Worm (Caenorhabditis elegans) whole organism, young adult: ENCODE measurements around the gene slc-25A10.

Experiments
- Y79H2A.3 ChIP-seq: fragments of 200-800 bp; sonication (Bioruptor generic); conservative IDR thresholded peaks from 2 replicates; pipeline ENCODE4 v1.3.6; 2022; ENCODE audit warnings: missing genetic modification reagents, missing genetic modification characterization, missing compliant biosample characterization
- ama-1 ChIP-seq, 3 experiments: fragments of 150-350 bp in 1 of 3; sonication (generic microtip) in 2 of 3; optimal IDR thresholded peaks; 2 replicates each; lab custom pipeline; 2014 to 2018; ENCODE audit warnings: missing biosample characterization in 2 of 3, missing genetic modification characterization in 2 of 3, missing genetic modification reagents in 2 of 3
- attf-6 ChIP-seq: fragments of 200-800 bp; sonication (Bioruptor generic); IDR thresholded peaks from 2 replicates; pipeline ENCODE4 v1.3.6; 2022; ENCODE audit warnings: missing genetic modification reagents, missing genetic modification characterization, missing compliant biosample characterization
- ceh-100 ChIP-seq: fragments of 200-800 bp; sonication (Bioruptor generic); IDR thresholded peaks from 2 replicates; pipeline ENCODE4 v1.3.6; 2022; ENCODE audit warnings: missing genetic modification reagents, missing genetic modification characterization, missing compliant biosample characterization
- ceh-91 ChIP-seq: fragments of 200-800 bp; sonication (Bioruptor generic); IDR thresholded peaks from 2 replicates; pipeline ENCODE4 v1.3.6; 2022; ENCODE audit warnings: missing genetic modification reagents, missing genetic modification characterization, missing compliant biosample characterization
- chd-7 ChIP-seq: sonication (generic microtip); optimal IDR thresholded peaks from 2 replicates; lab custom pipeline; 2016; ENCODE audit warnings: mild to moderate bottlenecking, missing genetic modification characterization, moderate library complexity, missing compliant biosample characterization
- dpff-1 ChIP-seq: sonication (generic microtip); optimal IDR thresholded peaks from 2 replicates; lab custom pipeline; 2017; ENCODE audit warnings: mild to moderate bottlenecking, missing genetic modification characterization, missing compliant biosample characterization
- efl-1 ChIP-seq: fragments of 150-350 bp; optimal IDR thresholded peaks from 2 replicates; lab custom pipeline; 2014; ENCODE audit warnings: missing biosample characterization, missing genetic modification reagents, missing genetic modification characterization
- lin-35 ChIP-seq, 3 experiments: fragments of 150-350 bp in 2 of 3; sonication (generic microtip) in 1 of 3; optimal IDR thresholded peaks; 2 replicates each; lab custom pipeline; 2014 to 2018; ENCODE audit warnings: missing biosample characterization in 3 of 3, missing genetic modification characterization in 3 of 3, missing genetic modification reagents in 3 of 3
- nhr-120 ChIP-seq: fragments of 200-800 bp; sonication (Bioruptor generic); IDR thresholded peaks from 2 replicates; pipeline ENCODE4 v1.3.6; 2022; ENCODE audit warnings: missing genetic modification characterization, missing compliant biosample characterization
- pha-4 ChIP-seq: fragments of 150-350 bp; sonication (generic microtip); optimal IDR thresholded peaks from 2 replicates; lab custom pipeline; 2014; ENCODE audit warnings: missing biosample characterization, missing genetic modification reagents, missing genetic modification characterization
- unc-62 ChIP-seq: fragments of 150-350 bp; optimal IDR thresholded peaks from 2 replicates; lab custom pipeline; 2014; ENCODE audit warnings: missing biosample characterization, missing genetic modification reagents, missing genetic modification characterization
- zim-3 ChIP-seq: sonication (generic microtip); optimal IDR thresholded peaks from 2 replicates; lab custom pipeline; 2017; ENCODE audit warnings: mild to moderate bottlenecking, missing genetic modification characterization, moderate library complexity, missing compliant biosample characterization
- ztf-25 ChIP-seq: fragments of 200-800 bp; sonication (Bioruptor generic); IDR thresholded peaks from 2 replicates; pipeline ENCODE4 v1.3.6; 2022; ENCODE audit warnings: missing genetic modification reagents, missing genetic modification characterization, missing compliant biosample characterization

DNA sequence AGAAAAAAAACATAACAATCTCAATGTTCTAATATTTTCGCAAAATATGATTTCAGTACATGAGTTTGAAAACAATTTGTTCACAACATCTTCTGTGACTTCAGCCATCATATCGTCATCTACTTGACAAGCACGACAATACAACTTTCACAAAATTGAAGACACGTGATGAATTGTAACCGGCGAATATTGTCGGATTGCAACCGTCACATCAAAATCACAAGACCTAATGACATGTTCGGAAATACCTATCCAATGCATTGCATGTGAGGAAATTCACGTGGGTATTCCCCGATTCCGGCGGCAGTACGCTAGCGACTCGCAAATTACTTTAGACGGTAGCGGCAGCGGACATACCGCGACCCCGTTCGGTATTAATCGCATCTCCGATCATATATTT lies 16.1 kb upstream of the slc-25A10 start:
- TF ChIP-seq ceh-100 (GFP tag; lab: Robert Waterston, UW) (no peak), nhr-120 (GFP tag; lab: Robert Waterston, UW) (no peak), ama-1 (optimal IDR thresholded peaks at IDR 0.05; lab: Kevin White, UChicago) (no peak), ama-1 (GFP tag; optimal IDR thresholded peaks at IDR 0.05; lab: Kevin White, UChicago) (no peak), zim-3 (tag; lab: Kevin White, UChicago) (no peak), lin-35 (GFP tag; optimal IDR thresholded peaks at IDR 0.05; lab: Kevin White, UChicago) (no peak), ceh-91 (GFP tag; lab: Robert Waterston, UW) (no peak), dpff-1 (no peak), attf-6 (GFP tag; lab: Robert Waterston, UW) (no peak), ztf-25 (GFP tag; lab: Robert Waterston, UW) (no peak), efl-1 (no peak), pha-4 (tag; lab: Kevin White, UChicago) (no peak), unc-62 (GFP tag; lab: Kevin White, UChicago) (peak; percentile 93), Y79H2A.3 (GFP tag; lab: Robert Waterston, UW) (no peak), chd-7 (no peak)
